Worm (Caenorhabditis elegans) whole organism, young adult: Measurements from ENCODE around the gene srd-34.

Experiments
- B0336.3 ChIP-seq: fragments of 200-800 bp; sonication (Bioruptor generic); IDR thresholded peaks from 2 replicates; pipeline ENCODE4 v1.3.6; 2022; ENCODE audit warnings: missing genetic modification characterization, missing compliant biosample characterization
- F39B2.1 ChIP-seq: fragments of 200-800 bp; sonication (Bioruptor generic); IDR thresholded peaks from 2 replicates; pipeline ENCODE4 v1.3.6; 2022; ENCODE audit warnings: missing genetic modification reagents, missing genetic modification characterization, missing compliant biosample characterization
- Y53F4B.3 ChIP-seq: fragments of 200-800 bp; sonication (Bioruptor generic); IDR thresholded peaks from 2 replicates; pipeline ENCODE4 v1.3.6; 2022; ENCODE audit warnings: missing genetic modification reagents, missing genetic modification characterization, missing compliant biosample characterization
- Y53G8AR.9 ChIP-seq: fragments of 200-800 bp; sonication (Bioruptor generic); conservative IDR thresholded peaks from 2 replicates; pipeline ENCODE4 v1.3.6; 2022; ENCODE audit warnings: missing genetic modification reagents, missing genetic modification characterization, missing compliant biosample characterization
- Y67H2A.10 ChIP-seq: fragments of 200-800 bp; sonication (Bioruptor generic); conservative IDR thresholded peaks from 2 replicates; pipeline ENCODE4 v1.3.6; 2022; ENCODE audit warnings: missing genetic modification reagents, missing genetic modification characterization, missing compliant biosample characterization
- Y95B8A.8 ChIP-seq: fragments of 200-800 bp; sonication (Bioruptor generic); IDR thresholded peaks from 2 replicates; pipeline ENCODE4 v1.3.6; 2022; ENCODE audit warnings: missing genetic modification reagents, missing genetic modification characterization, missing compliant biosample characterization
- ZK185.1 ChIP-seq: sonication (generic microtip); optimal IDR thresholded peaks from 2 replicates; lab custom pipeline; 2016; ENCODE audit warnings: mild to moderate bottlenecking, missing genetic modification characterization, missing compliant biosample characterization; ENCODE audit not compliant: poor library complexity, severe bottlenecking
- akir-1 ChIP-seq: fragments of 200-800 bp; sonication (Bioruptor generic); optimal IDR thresholded peaks from 2 replicates; lab custom pipeline; 2018; ENCODE audit warnings: mild to moderate bottlenecking, missing genetic modification characterization, moderate library complexity, missing compliant biosample characterization
- ama-1 ChIP-seq, 3 experiments: fragments of 150-350 bp in 1 of 3; sonication (generic microtip) in 2 of 3; optimal IDR thresholded peaks; 2 replicates each; lab custom pipeline; 2014 to 2018; ENCODE audit warnings: missing biosample characterization in 2 of 3, missing genetic modification characterization in 2 of 3, missing genetic modification reagents in 2 of 3
- attf-5 ChIP-seq: fragments of 200-800 bp; sonication (Bioruptor generic); optimal IDR thresholded peaks from 2 replicates; lab custom pipeline; 2018; ENCODE audit warnings: mild to moderate bottlenecking, missing genetic modification characterization, missing compliant biosample characterization
- attf-6 ChIP-seq: fragments of 200-800 bp; sonication (Bioruptor generic); IDR thresholded peaks from 2 replicates; pipeline ENCODE4 v1.3.6; 2022; ENCODE audit warnings: missing genetic modification reagents, missing genetic modification characterization, missing compliant biosample characterization
- ccch-3 ChIP-seq: fragments of 200-800 bp; sonication (Bioruptor generic); optimal IDR thresholded peaks from 2 replicates; lab custom pipeline; 2018; ENCODE audit warnings: mild to moderate bottlenecking, missing genetic modification characterization, missing compliant biosample characterization
- cebp-2 ChIP-seq: fragments of 200-800 bp; sonication (Bioruptor generic); IDR thresholded peaks from 2 replicates; pipeline ENCODE4 v1.3.6; 2022; ENCODE audit warnings: missing genetic modification characterization, missing compliant biosample characterization
- ceh-100 ChIP-seq: fragments of 200-800 bp; sonication (Bioruptor generic); IDR thresholded peaks from 2 replicates; pipeline ENCODE4 v1.3.6; 2022; ENCODE audit warnings: missing genetic modification reagents, missing genetic modification characterization, missing compliant biosample characterization
- dpff-1 ChIP-seq: sonication (generic microtip); optimal IDR thresholded peaks from 2 replicates; lab custom pipeline; 2017; ENCODE audit warnings: mild to moderate bottlenecking, missing genetic modification characterization, missing compliant biosample characterization
- efl-1 ChIP-seq: fragments of 150-350 bp; optimal IDR thresholded peaks from 2 replicates; lab custom pipeline; 2014; ENCODE audit warnings: missing biosample characterization, missing genetic modification reagents, missing genetic modification characterization
- egl-44 ChIP-seq: fragments of 200-800 bp; sonication (Bioruptor generic); IDR thresholded peaks from 2 replicates; pipeline ENCODE4 v1.3.6; 2022; ENCODE audit warnings: missing genetic modification reagents, missing genetic modification characterization, missing compliant biosample characterization
- gei-17 ChIP-seq: fragments of 200-800 bp; sonication (Bioruptor generic); optimal IDR thresholded peaks from 2 replicates; lab custom pipeline; 2018; ENCODE audit warnings: mild to moderate bottlenecking, missing genetic modification characterization, missing compliant biosample characterization
- hrde-1 ChIP-seq: sonication (generic microtip); optimal IDR thresholded peaks from 2 replicates; lab custom pipeline; 2016; ENCODE audit warnings: missing genetic modification characterization, mild to moderate bottlenecking, missing compliant biosample characterization, moderate library complexity, missing genotype, missing genetic modification reagents, borderline replicate concordance
- lag-1 ChIP-seq: fragments of 200-800 bp; sonication (Bioruptor generic); IDR thresholded peaks from 2 replicates; pipeline ENCODE4 v1.3.6; 2022; ENCODE audit warnings: missing genetic modification reagents, missing genetic modification characterization, missing compliant biosample characterization
- let-607 ChIP-seq, 2 experiments: fragments of 200-800 bp in 1 of 2; sonication (Bioruptor generic) in 1 of 2; sonication (generic microtip) in 1 of 2; optimal IDR thresholded peaks; 2 replicates each; lab custom pipeline; 2016 to 2018; ENCODE audit warnings: mild to moderate bottlenecking in 2 of 2, missing compliant biosample characterization in 2 of 2, missing genetic modification characterization in 2 of 2, moderate library complexity in 2 of 2, missing genotype in 1 of 2
- lin-40 ChIP-seq: sonication (generic microtip); optimal IDR thresholded peaks from 2 replicates; lab custom pipeline; 2016; ENCODE audit warnings: missing genetic modification characterization, mild to moderate bottlenecking, missing compliant biosample characterization, missing genotype, missing genetic modification reagents
- lsy-27 ChIP-seq: sonication (generic microtip); optimal IDR thresholded peaks from 2 replicates; lab custom pipeline; 2017; ENCODE audit warnings: missing genetic modification characterization, mild to moderate bottlenecking, missing compliant biosample characterization, antibody characterized with exemption, missing genotype, borderline replicate concordance; ENCODE audit not compliant: insufficient read depth
- madf-6 ChIP-seq: fragments of 200-800 bp; sonication (Bioruptor generic); IDR thresholded peaks from 2 replicates; pipeline ENCODE4 v1.3.6; 2022; ENCODE audit warnings: missing genetic modification reagents, missing genetic modification characterization, missing compliant biosample characterization
- mcd-1 ChIP-seq: fragments of 200-800 bp; sonication (Bioruptor generic); IDR thresholded peaks from 2 replicates; pipeline ENCODE4 v1.3.6; 2022; ENCODE audit warnings: missing genetic modification reagents, missing genetic modification characterization, missing compliant biosample characterization
- mes-4 ChIP-seq: sonication (generic microtip); optimal IDR thresholded peaks from 2 replicates; lab custom pipeline; 2016; ENCODE audit warnings: missing genotype, missing genetic modification characterization, missing compliant biosample characterization
- nhr-120 ChIP-seq: fragments of 200-800 bp; sonication (Bioruptor generic); IDR thresholded peaks from 2 replicates; pipeline ENCODE4 v1.3.6; 2022; ENCODE audit warnings: missing genetic modification characterization, missing compliant biosample characterization
- nhr-80 ChIP-seq: sonication (generic microtip); optimal IDR thresholded peaks from 2 replicates; lab custom pipeline; 2016; ENCODE audit warnings: missing genetic modification characterization, missing compliant biosample characterization
- pbrm-1 ChIP-seq: fragments of 200-800 bp; sonication (Bioruptor generic); IDR thresholded peaks from 2 replicates; pipeline ENCODE4 v1.3.6; 2022; ENCODE audit warnings: missing genetic modification reagents, missing genetic modification characterization, missing compliant biosample characterization
- rcor-1 ChIP-seq: fragments of 200-800 bp; sonication (Bioruptor generic); IDR thresholded peaks from 2 replicates; pipeline ENCODE4 v1.3.6; 2022; ENCODE audit warnings: missing genetic modification reagents, missing genetic modification characterization, missing compliant biosample characterization
- repo-1 ChIP-seq: sonication (generic microtip); optimal IDR thresholded peaks from 2 replicates; lab custom pipeline; 2017; ENCODE audit warnings: mild to moderate bottlenecking, missing genetic modification characterization, missing compliant biosample characterization
- sdz-38 ChIP-seq: sonication (generic microtip); optimal IDR thresholded peaks from 2 replicates; lab custom pipeline; 2016; ENCODE audit warnings: missing genotype, missing genetic modification characterization, missing compliant biosample characterization
- sea-2 ChIP-seq: fragments of 200-800 bp; sonication (Bioruptor generic); IDR thresholded peaks from 2 replicates; pipeline ENCODE4 v1.3.6; 2022; ENCODE audit warnings: missing genetic modification characterization, missing compliant biosample characterization
- snpc-1.3 ChIP-seq: sonication (generic microtip); optimal IDR thresholded peaks from 2 replicates; lab custom pipeline; 2017; ENCODE audit warnings: missing genetic modification characterization, mild to moderate bottlenecking, missing compliant biosample characterization, antibody characterized with exemption, moderate library complexity, missing genotype, missing genetic modification reagents; ENCODE audit not compliant: insufficient read depth
- snpc-4 ChIP-seq, 5 experiments: fragments of 150-350 bp in 1 of 5; sonication (generic microtip) in 4 of 5; optimal IDR thresholded peaks; 2 replicates each; lab custom pipeline; 2014 to 2018; ENCODE audit warnings: missing genetic modification characterization in 5 of 5, missing biosample characterization in 3 of 5, antibody characterized with exemption in 2 of 5, mild to moderate bottlenecking in 2 of 5, missing compliant biosample characterization in 2 of 5, missing genotype in 2 of 5, moderate library complexity in 2 of 5, missing genetic modification reagents in 1 of 5
- tbp1 ChIP-seq: fragments of 200-800 bp; sonication (Bioruptor generic); optimal IDR thresholded peaks from 2 replicates; lab custom pipeline; 2018; ENCODE audit warnings: mild to moderate bottlenecking, missing genetic modification characterization, missing compliant biosample characterization
- tbx-9 ChIP-seq: sonication (generic microtip); optimal IDR thresholded peaks from 2 replicates; lab custom pipeline; 2016; ENCODE audit warnings: borderline replicate concordance, missing genetic modification characterization, inconsistent platforms, missing compliant biosample characterization
- xnd-1 ChIP-seq: sonication (generic microtip); optimal IDR thresholded peaks from 2 replicates; lab custom pipeline; 2016; ENCODE audit warnings: missing genotype, missing genetic modification reagents, missing genetic modification characterization, missing compliant biosample characterization
- zfh-2 ChIP-seq: fragments of 200-800 bp; sonication (Bioruptor generic); conservative IDR thresholded peaks from 2 replicates; pipeline ENCODE4 v1.3.6; 2022; ENCODE audit warnings: missing genetic modification reagents, missing genetic modification characterization, missing compliant biosample characterization
- ztf-18 ChIP-seq: sonication (generic microtip); optimal IDR thresholded peaks from 2 replicates; lab custom pipeline; 2016; ENCODE audit warnings: missing genotype, mild to moderate bottlenecking, missing genetic modification characterization, missing compliant biosample characterization

srd-34 gene

ce11 chrV:10578938-10579337 lies 30.1 kb upstream of the srd-34 start, which contains the start of the genes erh-1 and lpd-9 (continued):
- no peak for TF ChIP-seq lsy-27 (tag; lab: Kevin White, UChicago)
- no peak for TF ChIP-seq mes-4 (tag; lab: Kevin White, UChicago)
- peak; percentile 98 for TF ChIP-seq ztf-18 (tag; lab: Kevin White, UChicago)
- TF ChIP-seq tbp1 = peak; percentile 52
- peak; percentile 71 for TF ChIP-seq madf-6 (GFP tag; lab: Robert Waterston, UW)
- peak; percentile 81 for TF ChIP-seq B0336.3 (GFP tag; lab: Robert Waterston, UW)
- TF ChIP-seq sea-2 = no peak
- no peak for TF ChIP-seq ccch-3 (GFP tag; lab: Kevin White, UChicago)
- peak; percentile 1 for TF ChIP-seq hrde-1 (tag; lab: Kevin White, UChicago)
- TF ChIP-seq let-607 (tag; optimal IDR thresholded peaks at IDR 0.05; lab: Kevin White, UChicago) = peak; percentile 38 to 78
- TF ChIP-seq ZK185.1 = peak; percentile 43
- peak; percentile 23 for TF ChIP-seq gei-17 (GFP tag; lab: Kevin White, UChicago)
- peak; percentile 57 for TF ChIP-seq snpc-1.3 (tag; lab: Kevin White, UChicago)
- no peak for TF ChIP-seq cebp-2
- no peak for TF ChIP-seq Y67H2A.10 (GFP tag; lab: Robert Waterston, UW)
- no peak for TF ChIP-seq egl-44 (GFP tag; lab: Robert Waterston, UW)
- peak; percentile 41 for TF ChIP-seq xnd-1 (tag; lab: Kevin White, UChicago)
- peak; percentile 81 for TF ChIP-seq lin-40
- TF ChIP-seq attf-6 = 0 out of 2 replicates have a peak, but pooled peaks have one; percentile 38
- peak; percentile 46 for TF ChIP-seq nhr-80 (tag; lab: Kevin White, UChicago)
- no peak for TF ChIP-seq akir-1 (GFP tag; lab: Kevin White, UChicago)
- peak; percentile 19 for TF ChIP-seq snpc-4 (GFP tag; optimal IDR thresholded peaks at IDR 0.05; lab: Kevin White, UChicago)
- TF ChIP-seq snpc-4 (tag; optimal IDR thresholded peaks at IDR 0.05; lab: Kevin White, UChicago) = peak in 2 of 4 experiments; percentile 47 to 63
- peak; percentile 2 for TF ChIP-seq efl-1 (GFP tag; lab: Kevin White, UChicago)
- TF ChIP-seq pbrm-1 (GFP tag; lab: Robert Waterston, UW) = peak; percentile 72
- TF ChIP-seq attf-5 = peak; percentile 50

- TF ChIP-seq ceh-100 (GFP tag; lab: Robert Waterston, UW) = no peak
- no peak for TF ChIP-seq tbx-9 (tag; lab: Kevin White, UChicago)
- 0 out of 2 replicates have a peak, but pooled peaks have one; percentile 33 for TF ChIP-seq Y53G8AR.9 (GFP tag; lab: Robert Waterston, UW)
- TF ChIP-seq, all 124 proteins: peak for 1
These were observed 29.3 kb upstream of the srd-34 start, which contains the start of gene mics-1 for ce11 chrV:10578226-10578625. Gene mics-1, minus strand, starts transcription at chrV:10578326.

ce11 chrV:10576319-10576718 lies 27.4 kb upstream of the srd-34 start, which contains the start of gene vps-54:
Gene vps-54, minus strand, starts transcription at chrV:10576419.
- TF ChIP-seq nhr-120 (no peak), xnd-1 (tag; lab: Kevin White, UChicago) (no peak), mcd-1 (GFP tag; lab: Robert Waterston, UW) (0 out of 2 replicates have a peak, but pooled peaks have one; percentile 9), efl-1 (GFP tag; lab: Kevin White, UChicago) (no peak)

ce11 chrV:10574197-10574596 lies 25.3 kb upstream of the srd-34 start:
- TF ChIP-seq repo-1 = no peak
- no peak for TF ChIP-seq Y53F4B.3
- TF ChIP-seq rcor-1 = no peak
- TF ChIP-seq Y95B8A.8 (GFP tag; lab: Robert Waterston, UW) = no peak
- TF ChIP-seq zfh-2 (GFP tag; lab: Robert Waterston, UW) = no peak
- no peak for TF ChIP-seq sdz-38
- no peak for TF ChIP-seq dpff-1 (tag; lab: Kevin White, UChicago)
- no peak for TF ChIP-seq F39B2.1 (GFP tag; lab: Robert Waterston, UW)
- TF ChIP-seq lag-1 = no peak
- no peak for TF ChIP-seq tbp1
- no peak for TF ChIP-seq snpc-1.3 (tag; lab: Kevin White, UChicago)
- TF ChIP-seq ama-1 (optimal IDR thresholded peaks at IDR 0.05; lab: Kevin White, UChicago) = no peak
- TF ChIP-seq ama-1 (GFP tag; optimal IDR thresholded peaks at IDR 0.05; lab: Kevin White, UChicago) = no peak
- TF ChIP-seq, all 124 proteins: peak for 0
